Worm (Caenorhabditis elegans): ENCODE data around the gene C16C8.18.
"Not testable (repeated sequence)": the region's sequence is repeated elsewhere in the genome, so short reads cannot be mapped to it uniquely, and the experiment has no call there.

C16C8.18 gene

DNA sequence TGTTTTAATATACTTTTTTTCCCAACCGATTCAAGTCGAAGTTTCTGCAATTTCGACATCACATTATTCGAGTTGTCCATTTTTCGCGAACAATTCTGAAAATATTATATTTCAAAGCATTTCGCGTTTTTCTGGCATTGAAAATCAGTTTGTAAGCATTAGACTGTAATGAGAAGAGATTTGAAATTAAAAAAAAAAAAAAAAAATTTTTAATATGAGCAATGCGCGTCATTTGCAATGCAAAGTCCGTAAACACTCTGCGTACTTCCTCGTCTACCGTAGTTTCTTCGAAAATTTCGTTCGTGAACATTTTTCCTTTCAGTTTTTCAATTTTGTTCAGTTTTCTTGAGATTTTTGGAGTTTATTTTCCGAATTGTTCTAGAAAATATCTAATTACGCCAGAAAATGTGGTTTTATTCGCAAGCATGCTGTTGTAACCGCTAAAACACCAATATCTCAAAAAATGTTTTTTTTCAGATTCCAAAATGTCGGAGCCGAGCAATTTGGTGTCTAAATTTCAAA is 15.8 kb downstream of the C16C8.18 start, which contains the start of the genes C16C8.5 and C16C8.16:
TSS of gene C16C8.5 (minus strand) at position 101 of the 522 bp plus-strand sequence.
TSS of gene C16C8.16 (plus strand) at position 472 of the 522 bp plus-strand sequence.
- TF ChIP-seq lsy-2 (tag; optimal IDR thresholded peaks at IDR 0.05): no peak
- no peak for TF ChIP-seq ztf-1 (GFP tag; conservative IDR thresholded peaks at IDR 0.05)
- no peak for TF ChIP-seq nhr-6 (tag; optimal IDR thresholded peaks at IDR 0.05)
- TF ChIP-seq mab-5 (tag; optimal IDR thresholded peaks at IDR 0.05): no peak
- no peak for TF ChIP-seq elt-3 (tag; optimal IDR thresholded peaks at IDR 0.05)
- TF ChIP-seq gmeb-1 (tag; optimal IDR thresholded peaks at IDR 0.05): no peak

DNA sequence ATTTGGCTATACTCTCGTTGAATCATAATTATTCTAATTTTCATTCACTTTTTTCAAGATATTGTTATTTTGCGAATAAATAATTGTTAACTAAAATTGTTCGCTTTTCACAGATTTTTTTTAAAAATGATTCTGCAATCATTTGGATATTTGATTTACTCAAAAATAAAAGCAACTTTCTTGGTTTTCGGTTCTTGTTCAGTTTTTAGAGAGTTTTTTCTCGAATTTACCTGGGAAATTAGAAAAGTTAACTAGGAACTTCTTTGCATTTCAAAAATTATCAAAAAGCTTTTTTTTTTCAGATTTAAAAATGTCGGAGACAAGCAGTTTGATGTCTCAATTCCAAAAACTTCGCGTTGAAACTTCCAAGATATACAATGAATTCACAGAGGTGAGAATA is 17.1 kb downstream of the C16C8.18 start, which contains the start of the genes C16C8.20 and gldi-6:
TSS of gene C16C8.20 (plus strand) at position 301 of the 400 bp plus-strand sequence.
TSS of gene gldi-6 (plus strand) at position 301 of the 400 bp plus-strand sequence.
- TF ChIP-seq C34F6.9 (tag; optimal IDR thresholded peaks at IDR 0.05): no peak
- TF ChIP-seq sma-3 (GFP tag; optimal IDR thresholded peaks at IDR 0.05): no peak
- no peak for TF ChIP-seq ceh-82 (tag; optimal IDR thresholded peaks at IDR 0.05)
- TF ChIP-seq sma-9 (GFP tag; optimal IDR thresholded peaks at IDR 0.05): no peak
- no peak for TF ChIP-seq sma-9 (tag; optimal IDR thresholded peaks at IDR 0.05)
- no peak for TF ChIP-seq blmp-1 (tag; optimal IDR thresholded peaks at IDR 0.05; ENCODE audit: insufficient read depth)
- no peak for TF ChIP-seq ZK546.5 (tag; optimal IDR thresholded peaks at IDR 0.05)
- TF ChIP-seq lin-39 (tag; optimal IDR thresholded peaks at IDR 0.05): no peak
- no peak for TF ChIP-seq nhr-25 (tag; optimal IDR thresholded peaks at IDR 0.05)
- TF ChIP-seq nhr-21 (tag; optimal IDR thresholded peaks at IDR 0.05): no peak
- no peak for TF ChIP-seq dmd-4 (tag; optimal IDR thresholded peaks at IDR 0.05)
- TF ChIP-seq unc-62 (GFP tag; optimal IDR thresholded peaks at IDR 0.05): no peak
- TF ChIP-seq skn-1 (tag; optimal IDR thresholded peaks at IDR 0.05): no peak
- TF ChIP-seq ztf-4 (tag; optimal IDR thresholded peaks at IDR 0.05): no peak
- TF ChIP-seq ztf-1 (GFP tag; conservative IDR thresholded peaks at IDR 0.05): no peak
- TF ChIP-seq aly-2 (tag; optimal IDR thresholded peaks at IDR 0.05): no peak
- TF ChIP-seq alr-1 (tag; optimal IDR thresholded peaks at IDR 0.05): no peak
- TF ChIP-seq nhr-6 (tag; optimal IDR thresholded peaks at IDR 0.05): no peak

DNA sequence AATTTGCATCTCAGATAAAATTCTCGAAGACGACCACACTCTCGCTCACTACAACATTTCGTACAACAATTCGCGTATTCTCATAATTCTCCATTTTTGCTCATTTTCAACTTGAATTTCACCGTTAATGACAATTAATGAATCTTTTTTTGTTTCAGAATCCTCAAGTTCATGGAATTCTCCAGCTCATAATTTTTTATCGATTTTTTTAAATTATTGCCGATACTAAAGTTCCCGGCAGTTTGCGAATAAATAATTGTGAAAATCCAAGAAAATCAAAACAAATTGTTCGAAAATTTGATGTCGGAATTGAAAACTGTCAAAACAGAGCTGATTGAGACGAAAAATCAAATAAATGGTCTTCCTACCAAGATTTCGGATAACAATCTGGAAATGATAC is 18.4 kb downstream of the C16C8.18 start, which contains the start of gene C16C8.21:
TSS of gene C16C8.21 (plus strand) at position 301 of the 400 bp plus-strand sequence.
- no peak for TF ChIP-seq C34F6.9 (tag; optimal IDR thresholded peaks at IDR 0.05)
- no peak for TF ChIP-seq dmd-4 (tag; optimal IDR thresholded peaks at IDR 0.05)
- TF ChIP-seq nhr-237 (tag; optimal IDR thresholded peaks at IDR 0.05): no peak
- no peak for TF ChIP-seq snpc-4 (tag; optimal IDR thresholded peaks at IDR 0.05)
- TF ChIP-seq sma-9 (GFP tag; optimal IDR thresholded peaks at IDR 0.05): no peak
- TF ChIP-seq sma-9 (tag; optimal IDR thresholded peaks at IDR 0.05): no peak
- no peak for TF ChIP-seq nhr-12 (tag; optimal IDR thresholded peaks at IDR 0.05)
- no peak for TF ChIP-seq lin-11 (tag; optimal IDR thresholded peaks at IDR 0.05)
- no peak for TF ChIP-seq ztf-11 (tag; optimal IDR thresholded peaks at IDR 0.05)
- TF ChIP-seq lsy-2 (tag; optimal IDR thresholded peaks at IDR 0.05): no peak
- TF ChIP-seq lin-39 (tag; optimal IDR thresholded peaks at IDR 0.05): no peak

DNA sequence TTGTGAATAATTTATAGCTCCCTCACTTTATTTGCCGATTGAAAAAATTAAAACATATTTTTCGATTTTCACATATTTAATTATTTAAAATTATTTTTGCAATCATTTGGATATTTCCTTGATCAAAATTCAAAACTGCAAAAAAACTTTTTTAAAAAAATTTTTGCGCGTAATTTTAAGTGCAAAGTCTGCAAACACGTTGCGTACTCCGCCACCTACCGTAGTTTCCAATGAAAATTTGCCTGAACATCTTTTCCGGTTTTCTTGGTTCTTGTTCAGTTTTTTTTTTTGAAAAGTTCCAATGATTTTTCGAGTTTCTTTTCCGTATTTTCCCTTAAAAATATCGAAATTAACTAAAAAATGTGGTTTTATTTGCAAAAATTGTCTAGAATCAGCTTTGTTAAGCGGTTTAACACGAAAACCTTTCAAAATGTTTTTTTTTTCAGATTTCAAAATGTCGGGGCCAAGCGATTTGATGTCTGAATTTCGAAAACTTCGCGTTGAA is 19.3 kb downstream of the C16C8.18 start, which contains the start of gene C16C8.25:
TSS of gene C16C8.25 (plus strand) at position 455 of the 505 bp plus-strand sequence.
- no peak for TF ChIP-seq egl-27 (tag; optimal IDR thresholded peaks at IDR 0.05)
- no peak for TF ChIP-seq crh-2 (tag; optimal IDR thresholded peaks at IDR 0.05)
- TF ChIP-seq fos-1 (tag; optimal IDR thresholded peaks at IDR 0.05): no peak
- TF ChIP-seq Y55F3AM.14 (GFP tag; optimal IDR thresholded peaks at IDR 0.05): no peak
- TF ChIP-seq nhr-10 (tag; optimal IDR thresholded peaks at IDR 0.05): no peak
- TF ChIP-seq nhr-237 (tag; optimal IDR thresholded peaks at IDR 0.05): no peak

ce11 chrII:3449514-3449913 is 20.0 kb downstream of the C16C8.18 start, which contains the start of gene C16C8.14:
Gene C16C8.14, plus strand, starts transcription at chrII:3449814.
- not testable (repeated sequence) for TF ChIP-seq zag-1 (tag; optimal IDR thresholded peaks at IDR 0.05); blmp-1 (tag; optimal IDR thresholded peaks at IDR 0.05; ENCODE audit: insufficient read depth); dmd-4 (tag; optimal IDR thresholded peaks at IDR 0.05)

All from whole organism, L2 larva.